Worm (Caenorhabditis elegans) whole organism, L4/young adult: ENCODE measurements around the gene pkn-1.

Experiments used
- W03F9.2 ChIP-seq: fragments of 150-350 bp; optimal IDR thresholded peaks from 2 replicates; lab custom pipeline; 2014; ENCODE audit warnings: missing biosample characterization, missing genetic modification characterization
- dao-5 ChIP-seq: sonication (generic microtip); optimal IDR thresholded peaks from 2 replicates; lab custom pipeline; 2016; ENCODE audit warnings: missing genotype, missing genetic modification characterization, moderate library complexity, missing compliant biosample characterization

DNA sequence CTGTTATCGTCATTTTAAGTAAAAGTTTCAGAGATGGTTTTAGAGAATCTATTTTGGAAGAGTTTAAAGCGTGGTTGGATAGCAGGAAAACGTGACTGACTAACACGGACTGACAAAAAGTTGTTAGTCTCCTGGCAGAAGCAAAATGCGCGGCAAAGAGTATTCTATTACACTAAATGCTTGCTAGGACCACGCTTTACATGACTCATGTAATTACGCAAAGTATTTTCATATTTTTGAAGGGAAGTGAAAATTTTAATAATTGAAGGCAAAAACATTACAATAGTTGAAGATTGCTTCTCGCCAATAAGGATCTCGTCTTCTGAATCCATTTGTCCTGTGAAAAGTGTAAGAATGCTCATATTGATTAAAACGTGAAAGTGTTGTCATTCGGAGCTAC is 9.2 kb downstream of the pkn-1 start, which contains the start of gene gur-3:
- TF ChIP-seq dao-5 (tag; lab: Kevin White, UChicago) (no peak), W03F9.2 (tag; lab: Kevin White, UChicago) (no peak)
